Worm (Caenorhabditis elegans): ENCODE measurements around the gene ador-1.

Gene ador-1

DNA sequence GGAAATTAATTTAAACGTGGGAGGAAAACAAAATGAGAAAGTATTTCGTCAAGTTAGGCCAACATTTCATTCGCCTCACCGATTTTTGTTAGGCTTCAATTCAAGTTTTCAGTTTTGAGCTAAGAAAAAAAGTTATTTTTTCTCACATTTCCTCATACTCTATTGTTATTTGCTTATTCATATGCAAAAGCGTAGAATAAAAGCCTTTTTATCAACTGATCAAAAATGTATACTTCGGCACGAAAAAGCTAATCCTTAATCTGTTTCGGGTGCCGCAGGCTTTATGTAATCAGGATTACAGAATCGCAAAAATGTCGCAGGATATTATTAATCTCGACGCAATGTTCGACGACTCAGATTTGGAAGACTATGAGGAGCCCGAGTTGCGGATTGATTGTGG, 12.8 kb downstream of the ador-1 start, which contains the start of gene T21B4.15:
TSS of gene T21B4.15 (plus strand) at position 301 of the 400 bp plus-strand sequence.
- TF ChIP-seq nhr-43 (tag; optimal IDR thresholded peaks at IDR 0.05; ENCODE audit: poor library complexity, severe bottlenecking) (no peak), nhr-23 (tag; optimal IDR thresholded peaks at IDR 0.05) (no peak), nhr-67 (tag; optimal IDR thresholded peaks at IDR 0.05) (no peak), nhr-77 (tag; optimal IDR thresholded peaks at IDR 0.05) (no peak), skn-1 (tag; optimal IDR thresholded peaks at IDR 0.05) (no peak), sea-2 (GFP tag; optimal IDR thresholded peaks at IDR 0.05) (no peak)

DNA sequence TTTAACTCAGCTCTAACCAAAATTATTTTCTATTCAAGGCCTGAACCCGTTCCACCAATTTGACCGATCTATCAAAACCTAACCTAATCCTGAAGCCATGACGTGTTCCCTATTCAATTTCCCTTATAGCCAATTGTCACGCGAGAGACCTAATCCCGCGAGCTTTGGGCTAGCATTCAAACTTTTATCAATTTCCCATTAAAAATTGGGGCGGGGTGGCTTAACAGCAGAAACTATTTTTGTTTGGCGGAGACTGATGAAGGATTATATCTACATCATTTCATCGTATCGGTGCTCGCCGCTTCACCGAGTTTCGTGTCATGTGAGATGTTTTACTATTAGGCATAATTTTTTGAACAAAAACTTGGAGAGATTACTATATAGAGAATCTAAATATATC, 13.9 kb downstream of the ador-1 start:
- TF ChIP-seq nhr-28 (tag; optimal IDR thresholded peaks at IDR 0.05) (no peak), lsy-12 (tag; optimal IDR thresholded peaks at IDR 0.05) (no peak), elt-2 (tag; optimal IDR thresholded peaks at IDR 0.05) (no peak), jun-1 (tag; optimal IDR thresholded peaks at IDR 0.05) (no peak), fkh-2 (tag; optimal IDR thresholded peaks at IDR 0.05) (no peak), hmg-11 (tag; optimal IDR thresholded peaks at IDR 0.05) (no peak), fkh-10 (GFP tag; optimal IDR thresholded peaks at IDR 0.05) (no peak), ZK546.5 (tag; optimal IDR thresholded peaks at IDR 0.05) (no peak), eor-1 (tag; optimal IDR thresholded peaks at IDR 0.05) (no peak), nhr-43 (tag; optimal IDR thresholded peaks at IDR 0.05; ENCODE audit: poor library complexity, severe bottlenecking) (no peak)

DNA sequence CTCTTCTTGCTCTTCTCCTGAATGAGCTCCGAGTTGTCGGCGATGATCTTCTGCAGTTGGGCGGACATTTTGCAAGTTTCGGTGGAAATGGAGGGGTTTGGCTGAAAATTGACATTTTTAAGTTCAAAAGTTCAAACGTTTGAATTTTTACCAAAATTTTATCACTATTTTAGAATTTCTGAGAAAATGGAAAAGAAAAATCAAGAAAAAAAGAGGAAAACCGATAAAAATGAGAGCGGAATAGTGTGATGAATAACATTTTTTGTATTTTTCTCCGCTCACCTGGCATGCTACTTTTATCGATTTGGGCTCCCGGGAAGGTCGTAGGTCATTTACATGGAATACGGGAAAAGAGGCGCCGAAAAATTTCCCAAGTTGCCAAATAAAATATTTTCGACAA, 17.6 kb downstream of the ador-1 start, which contains the start of gene F15A4.10:
TSS of gene F15A4.10 (minus strand) at position 101 of the 400 bp plus-strand sequence.
- TF ChIP-seq skn-1 (tag; optimal IDR thresholded peaks at IDR 0.05) (no peak), nhr-67 (tag; optimal IDR thresholded peaks at IDR 0.05) (no peak), snpc-4 (tag; optimal IDR thresholded peaks at IDR 0.05) (no peak), fkh-2 (tag; optimal IDR thresholded peaks at IDR 0.05) (no peak), ztf-4 (tag; optimal IDR thresholded peaks at IDR 0.05) (no peak), zag-1 (tag; optimal IDR thresholded peaks at IDR 0.05) (no peak), pqm-1 (tag; optimal IDR thresholded peaks at IDR 0.05) (no peak), lin-15B (tag; optimal IDR thresholded peaks at IDR 0.05) (no peak), nhr-77 (tag; optimal IDR thresholded peaks at IDR 0.05) (no peak), nhr-76 (tag; optimal IDR thresholded peaks at IDR 0.05) (no peak), elt-3 (tag; optimal IDR thresholded peaks at IDR 0.05) (no peak), egl-5 (tag; optimal IDR thresholded peaks at IDR 0.05) (no peak), ceh-9 (tag; optimal IDR thresholded peaks at IDR 0.05) (no peak), aly-2 (tag; optimal IDR thresholded peaks at IDR 0.05) (no peak), sea-2 (GFP tag; optimal IDR thresholded peaks at IDR 0.05) (no peak), unc-62 (GFP tag; optimal IDR thresholded peaks at IDR 0.05) (no peak), elt-1 (tag; optimal IDR thresholded peaks at IDR 0.05) (no peak), nhr-12 (tag; optimal IDR thresholded peaks at IDR 0.05) (no peak)

DNA sequence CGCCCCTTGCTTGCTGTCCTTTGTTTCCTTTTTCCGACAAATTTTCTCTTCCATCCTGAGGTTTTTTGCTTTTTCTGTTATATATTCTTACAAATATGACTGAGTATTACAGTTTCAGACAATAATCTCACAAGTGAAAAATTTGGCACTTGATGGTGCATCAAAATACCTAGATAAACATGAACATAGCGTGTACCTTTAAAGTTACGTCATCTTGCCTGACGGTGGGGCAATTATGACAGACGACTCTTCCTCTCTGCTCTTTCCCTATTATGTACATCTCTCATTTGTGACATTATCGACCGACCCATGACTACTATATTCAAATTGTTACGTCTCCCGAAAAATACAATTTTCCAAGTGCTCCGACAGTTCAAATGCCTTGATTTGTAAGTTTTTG, 20.1 kb downstream of the ador-1 start, which contains the start of gene fbxb-102:
TSS of gene fbxb-102 (plus strand) at position 301 of the 400 bp plus-strand sequence.
- TF ChIP-seq tbx-2 (tag; optimal IDR thresholded peaks at IDR 0.05) (no peak), ama-1 (optimal IDR thresholded peaks at IDR 0.05) (no peak), fkh-10 (GFP tag; optimal IDR thresholded peaks at IDR 0.05) (no peak), ztf-4 (tag; optimal IDR thresholded peaks at IDR 0.05) (no peak), elt-3 (tag; optimal IDR thresholded peaks at IDR 0.05) (no peak), nhr-11 (tag; optimal IDR thresholded peaks at IDR 0.05) (no peak), ztf-11 (tag; optimal IDR thresholded peaks at IDR 0.05) (no peak), ZK546.5 (tag; optimal IDR thresholded peaks at IDR 0.05) (no peak), pha-4 (tag; optimal IDR thresholded peaks at IDR 0.05) (no peak), ceh-82 (tag; optimal IDR thresholded peaks at IDR 0.05) (no peak), ceh-9 (tag; optimal IDR thresholded peaks at IDR 0.05) (no peak), mdl-1 (tag; optimal IDR thresholded peaks at IDR 0.05) (no peak), egl-27 (tag; optimal IDR thresholded peaks at IDR 0.05) (no peak), snpc-4 (tag; optimal IDR thresholded peaks at IDR 0.05) (no peak), R02D3.7 (tag; optimal IDR thresholded peaks at IDR 0.05) (no peak), nhr-43 (tag; optimal IDR thresholded peaks at IDR 0.05; ENCODE audit: poor library complexity, severe bottlenecking) (no peak), nhr-237 (tag; optimal IDR thresholded peaks at IDR 0.05) (no peak), nhr-23 (tag; optimal IDR thresholded peaks at IDR 0.05) (no peak), ceh-16 (tag; optimal IDR thresholded peaks at IDR 0.05) (no peak)
